Worm (Caenorhabditis elegans): ENCODE data around the gene Y57A10A.31.

ce11 chrII:12280360-12280759, 8.8 kb upstream of the Y57A10A.31 start, which contains the start of gene ife-5:
- TF ChIP-seq ceh-82 (tag; optimal IDR thresholded peaks at IDR 0.05) = no peak
- TF ChIP-seq skn-1 (tag; optimal IDR thresholded peaks at IDR 0.05) = no peak
- TF ChIP-seq ZK546.5 (tag; optimal IDR thresholded peaks at IDR 0.05) = no peak
- TF ChIP-seq ama-1 (optimal IDR thresholded peaks at IDR 0.05) = no peak
